Fruit fly (Drosophila melanogaster): ENCODE results near the gene ND-B8.

- no peak for TF ChIP-seq psq (optimal IDR thresholded peaks at IDR 0.05)
- TF ChIP-seq usp (GFP tag; optimal IDR thresholded peaks at IDR 0.05): no peak
- TF ChIP-seq pan (optimal IDR thresholded peaks at IDR 0.05): no peak
These were observed 10.0 kb upstream of the ND-B8 start, which contains the start of the genes morgue and Elp3 for dm6 chr2L:4444457-4444856.
